Fruit fly (Drosophila melanogaster): Measurements from ENCODE around the gene Spn77Ba.

Gene Spn77Ba

DNA sequence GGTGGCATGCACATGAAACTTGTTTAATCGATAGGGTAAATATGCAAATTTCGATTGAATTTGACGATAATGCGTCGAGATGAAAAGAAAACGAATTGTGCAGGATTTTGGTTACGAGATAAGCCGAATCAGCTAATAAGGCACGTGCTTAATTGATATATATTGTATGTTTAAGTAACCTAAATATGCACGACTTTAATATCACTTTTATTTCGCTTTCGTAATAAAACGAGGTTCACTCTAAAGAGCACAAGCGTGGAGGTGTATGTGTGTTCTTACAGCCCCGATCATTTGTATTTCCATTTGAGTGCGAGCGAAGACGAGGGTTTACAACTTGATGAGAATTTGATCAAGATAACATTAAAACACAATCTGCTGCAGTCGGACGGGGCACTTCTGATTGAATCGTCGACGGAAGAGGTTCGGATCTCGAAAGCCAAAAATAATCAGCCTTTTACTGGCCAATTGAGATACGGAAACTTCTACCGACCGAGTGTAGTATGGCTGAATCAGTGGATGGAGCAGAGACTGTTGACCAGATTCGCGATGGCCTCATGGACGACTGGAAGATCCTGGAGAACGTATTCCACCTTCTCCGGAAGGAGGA lies 36.8 kb downstream of the Spn77Ba start:
- peak; percentile 19 for TF ChIP-seq Eip93F (GFP tag; optimal IDR thresholded peaks at IDR 0.05)
- TF ChIP-seq CG6276 (GFP tag; optimal IDR thresholded peaks at IDR 0.05), result no peak
- TF ChIP-seq esn (GFP tag; optimal IDR thresholded peaks at IDR 0.05), result peak; percentile 30
- no peak for TF ChIP-seq Ets21C (GFP tag; optimal IDR thresholded peaks at IDR 0.05)
- no peak for TF ChIP-seq fkh (GFP tag; optimal IDR thresholded peaks at IDR 0.05)
- TF ChIP-seq svp (GFP tag), result peak; percentile 85
- TF ChIP-seq Lpt (GFP tag; optimal IDR thresholded peaks at IDR 0.05), result no peak
- no peak for TF ChIP-seq Hr38 (GFP tag; optimal IDR thresholded peaks at IDR 0.05)
- TF ChIP-seq acj6 (GFP tag; optimal IDR thresholded peaks at IDR 0.05), result no peak
- TF ChIP-seq salr (GFP tag; optimal IDR thresholded peaks at IDR 0.05), result no peak
- TF ChIP-seq lz (GFP tag; optimal IDR thresholded peaks at IDR 0.05), result no peak
- TF ChIP-seq pdm3 (GFP tag; optimal IDR thresholded peaks at IDR 0.05), result no peak
- TF ChIP-seq CG7368 (GFP tag; optimal IDR thresholded peaks at IDR 0.05), result no peak
- no peak for TF ChIP-seq CG9139 (GFP tag; optimal IDR thresholded peaks at IDR 0.05)
- no peak for TF ChIP-seq Sox102F (GFP tag; optimal IDR thresholded peaks at IDR 0.05)
- TF ChIP-seq CG34406 (GFP tag; optimal IDR thresholded peaks at IDR 0.05), result no peak
- TF ChIP-seq CG11294 (GFP tag; IDR thresholded peaks at IDR 0.05), result no peak
- no peak for TF ChIP-seq eg (GFP tag; IDR thresholded peaks at IDR 0.05)
- no peak for TF ChIP-seq topi (GFP tag; optimal IDR thresholded peaks at IDR 0.05)
- TF ChIP-seq CG15336 (GFP tag; IDR thresholded peaks at IDR 0.05), result peak; percentile 48
- TF ChIP-seq Ets96B (tag; optimal IDR thresholded peaks at IDR 0.05), result no peak
- no peak for TF ChIP-seq fd59A (GFP tag; optimal IDR thresholded peaks at IDR 0.05)
- peak; percentile 6 for TF ChIP-seq CG11762 (GFP tag; optimal IDR thresholded peaks at IDR 0.05; ENCODE audit: insufficient read depth)
- no peak for TF ChIP-seq fd85E (GFP tag; optimal IDR thresholded peaks at IDR 0.05)
- no peak for TF ChIP-seq CG11902 (GFP tag; optimal IDR thresholded peaks at IDR 0.05)
- TF ChIP-seq CG1621 (tag; optimal IDR thresholded peaks at IDR 0.05), result no peak
- TF ChIP-seq CG8319 (GFP tag; optimal IDR thresholded peaks at IDR 0.05), result no peak
- TF ChIP-seq Sox14 (GFP tag; optimal IDR thresholded peaks at IDR 0.05), result no peak
- no peak for TF ChIP-seq Blimp-1 (GFP tag; optimal IDR thresholded peaks at IDR 0.05)
- no peak for TF ChIP-seq CG10669 (GFP tag; optimal IDR thresholded peaks at IDR 0.05)
- no peak for TF ChIP-seq Sox15 (GFP tag; optimal IDR thresholded peaks at IDR 0.05)
- TF ChIP-seq net (GFP tag; optimal IDR thresholded peaks at IDR 0.05), result no peak
- no peak for TF ChIP-seq CG16779 (tag; optimal IDR thresholded peaks at IDR 0.05)
- no peak for TF ChIP-seq CG8119 (GFP tag; IDR thresholded peaks at IDR 0.05)
- no peak for TF ChIP-seq CG8632 (GFP tag; optimal IDR thresholded peaks at IDR 0.05)
- no peak for TF ChIP-seq spab (GFP tag; optimal IDR thresholded peaks at IDR 0.05)
- TF ChIP-seq Smox (GFP tag; optimal IDR thresholded peaks at IDR 0.05), result no peak
- TF ChIP-seq Met (GFP tag; optimal IDR thresholded peaks at IDR 0.05), result no peak
- TF ChIP-seq achi (GFP tag; optimal IDR thresholded peaks at IDR 0.05), result no peak
- TF ChIP-seq CG3919 (GFP tag; optimal IDR thresholded peaks at IDR 0.05), result no peak
- TF ChIP-seq cyc (GFP tag; optimal IDR thresholded peaks at IDR 0.05), result no peak
- TF ChIP-seq CG6792 (GFP tag; optimal IDR thresholded peaks at IDR 0.05), result no peak
- peak; percentile 8 for TF ChIP-seq CG31627 (GFP tag; optimal IDR thresholded peaks at IDR 0.05)
- peak; percentile 46 for TF ChIP-seq vri (GFP tag; optimal IDR thresholded peaks at IDR 0.05)

dm6 chr3L:20354363-20354762 lies 37.4 kb downstream of the Spn77Ba start:
- no peak for TF ChIP-seq pdm3 (GFP tag; optimal IDR thresholded peaks at IDR 0.05)
- no peak for TF ChIP-seq CG3919 (GFP tag; optimal IDR thresholded peaks at IDR 0.05)

Data from whole organism, prepupa.